Worm (Caenorhabditis elegans): ENCODE results near the gene nhr-114.

nhr-114 gene

ce11 chrV:4175624-4176023 lies 11.4 kb upstream of the nhr-114 start, which contains the start of the genes coh-4 and pid-5:
coh-4 (minus strand) TSS chrV:4175640.
pid-5 (plus strand) TSS chrV:4175882.
- TF ChIP-seq ceh-82 (tag; optimal IDR thresholded peaks at IDR 0.05) = no peak
- no peak for TF ChIP-seq nhr-11 (tag; optimal IDR thresholded peaks at IDR 0.05)
- TF ChIP-seq mbf-1 (tag; optimal IDR thresholded peaks at IDR 0.05) = no peak

- TF ChIP-seq lin-13 (GFP tag; optimal IDR thresholded peaks at IDR 0.05) = no peak
- TF ChIP-seq nhr-21 (tag; optimal IDR thresholded peaks at IDR 0.05) = no peak
- no peak for TF ChIP-seq alr-1 (tag; optimal IDR thresholded peaks at IDR 0.05)
- no peak for TF ChIP-seq lin-11 (tag; optimal IDR thresholded peaks at IDR 0.05)
- TF ChIP-seq ZK546.5 (tag; optimal IDR thresholded peaks at IDR 0.05) = no peak
- no peak for TF ChIP-seq lin-39 (tag; optimal IDR thresholded peaks at IDR 0.05)
- TF ChIP-seq ama-1 (optimal IDR thresholded peaks at IDR 0.05) = no peak
- TF ChIP-seq gmeb-1 (tag; optimal IDR thresholded peaks at IDR 0.05) = no peak
- TF ChIP-seq unc-62 (GFP tag; optimal IDR thresholded peaks at IDR 0.05) = no peak
- no peak for TF ChIP-seq F13H6.1 (tag; optimal IDR thresholded peaks at IDR 0.05)
- TF ChIP-seq lsy-2 (tag; optimal IDR thresholded peaks at IDR 0.05) = no peak
- no peak for TF ChIP-seq crh-2 (tag; optimal IDR thresholded peaks at IDR 0.05)
- TF ChIP-seq fos-1 (tag; optimal IDR thresholded peaks at IDR 0.05) = no peak
- no peak for TF ChIP-seq unc-39 (tag; optimal IDR thresholded peaks at IDR 0.05)
- no peak for TF ChIP-seq ztf-4 (tag; optimal IDR thresholded peaks at IDR 0.05)
- no peak for TF ChIP-seq nhr-11 (tag; optimal IDR thresholded peaks at IDR 0.05)
- no peak for TF ChIP-seq Y55F3AM.14 (GFP tag; optimal IDR thresholded peaks at IDR 0.05)
- no peak for TF ChIP-seq nhr-77 (tag; optimal IDR thresholded peaks at IDR 0.05)
Observed at ce11 chrV:4181272-4181671, 5.7 kb upstream of the nhr-114 start.

- no peak for TF ChIP-seq nhr-10 (tag; optimal IDR thresholded peaks at IDR 0.05)
- TF ChIP-seq lin-11 (tag; optimal IDR thresholded peaks at IDR 0.05) = no peak
- TF ChIP-seq dmd-4 (tag; optimal IDR thresholded peaks at IDR 0.05) = no peak
- no peak for TF ChIP-seq Y55F3AM.14 (GFP tag; optimal IDR thresholded peaks at IDR 0.05)
- TF ChIP-seq aly-2 (tag; optimal IDR thresholded peaks at IDR 0.05) = no peak
- TF ChIP-seq ztf-1 (GFP tag; conservative IDR thresholded peaks at IDR 0.05) = no peak
- TF ChIP-seq mab-5 (tag; optimal IDR thresholded peaks at IDR 0.05) = no peak
- no peak for TF ChIP-seq mbf-1 (tag; optimal IDR thresholded peaks at IDR 0.05)
- TF ChIP-seq ceh-16 (tag; optimal IDR thresholded peaks at IDR 0.05) = no peak
- TF ChIP-seq blmp-1 (tag; optimal IDR thresholded peaks at IDR 0.05; ENCODE audit: insufficient read depth) = no peak
- no peak for TF ChIP-seq ceh-82 (tag; optimal IDR thresholded peaks at IDR 0.05)
- TF ChIP-seq nhr-6 (tag; optimal IDR thresholded peaks at IDR 0.05) = no peak
- no peak for TF ChIP-seq nhr-237 (tag; optimal IDR thresholded peaks at IDR 0.05)
- no peak for TF ChIP-seq alr-1 (tag; optimal IDR thresholded peaks at IDR 0.05)
Observed at ce11 chrV:4181727-4182126, 5.3 kb upstream of the nhr-114 start.

ce11 chrV:4182546-4182945 lies 4.5 kb upstream of the nhr-114 start:
- TF ChIP-seq R02D3.7 (tag; optimal IDR thresholded peaks at IDR 0.05) (no peak), sma-3 (GFP tag; optimal IDR thresholded peaks at IDR 0.05) (no peak)

ce11 chrV:4185885-4186284 lies 1.1 kb upstream of the nhr-114 start:
- no peak for TF ChIP-seq ZK546.5 (tag; optimal IDR thresholded peaks at IDR 0.05)
- no peak for TF ChIP-seq nhr-237 (tag; optimal IDR thresholded peaks at IDR 0.05)
- no peak for TF ChIP-seq lsy-2 (tag; optimal IDR thresholded peaks at IDR 0.05)
- no peak for TF ChIP-seq unc-55 (GFP tag; optimal IDR thresholded peaks at IDR 0.05)
- peak; percentile 5 for TF ChIP-seq fos-1 (tag; optimal IDR thresholded peaks at IDR 0.05)
- TF ChIP-seq nhr-129 (tag; optimal IDR thresholded peaks at IDR 0.05) = no peak
- no peak for TF ChIP-seq ztf-11 (tag; optimal IDR thresholded peaks at IDR 0.05)
- TF ChIP-seq lin-11 (tag; optimal IDR thresholded peaks at IDR 0.05) = no peak
- no peak for TF ChIP-seq skn-1 (tag; optimal IDR thresholded peaks at IDR 0.05)
